Fruit fly (Drosophila melanogaster): ENCODE measurements around the gene Prosbeta4.

Gene Prosbeta4

dm6 chr2L:16715841-16716701, 15.9 kb downstream of the Prosbeta4 start, which contains the start of the genes Cyt-c-d and CG31808 (continued):
- TF ChIP-seq toy (GFP tag; IDR thresholded peaks at IDR 0.05) (peak; percentile 88), CG14441 (GFP tag; IDR thresholded peaks at IDR 0.05) (peak; percentile 97), Bdp1 (GFP tag; optimal IDR thresholded peaks at IDR 0.05) (peak; percentile 85), CG10979 (tag; optimal IDR thresholded peaks at IDR 0.05) (peak; percentile 98), Mes4 (GFP tag; optimal IDR thresholded peaks at IDR 0.05) (peak; percentile 94), ab (GFP tag; optimal IDR thresholded peaks at IDR 0.05) (peak; percentile 86), chm (GFP tag; IDR thresholded peaks at IDR 0.05) (peak; percentile 95), Stat92E (GFP tag; optimal IDR thresholded peaks at IDR 0.05) (peak in 1 of 3 experiments; percentile 92), Abd-B (GFP tag; optimal IDR thresholded peaks at IDR 0.05) (peak; percentile 95), CG2129 (GFP tag; IDR thresholded peaks at IDR 0.05; ENCODE audit: partially characterized antibody) (no peak), ERR (GFP tag; optimal IDR thresholded peaks at IDR 0.05) (peak; percentile 78), Atf3 (GFP tag; optimal IDR thresholded peaks at IDR 0.05) (peak; percentile 90), chif (GFP tag; optimal IDR thresholded peaks at IDR 0.05) (peak; percentile 94 to 96), knrl (GFP tag; IDR thresholded peaks at IDR 0.05; ENCODE audit: partially characterized antibody) (no peak), CG2199 (GFP tag; IDR thresholded peaks at IDR 0.05) (peak; percentile 97), Six4 (GFP tag; optimal IDR thresholded peaks at IDR 0.05) (peak; percentile 95), CG12071 (GFP tag; optimal IDR thresholded peaks at IDR 0.05) (peak; percentile 94), jigr1 (GFP tag; IDR thresholded peaks at IDR 0.05) (peak; percentile 96), CG10431 (GFP tag; optimal IDR thresholded peaks at IDR 0.05) (peak; percentile 86), nau (GFP tag; optimal IDR thresholded peaks at IDR 0.05) (peak; percentile 98), crc (GFP tag; optimal IDR thresholded peaks at IDR 0.05) (peak; percentile 82), stc (GFP tag; IDR thresholded peaks at IDR 0.05) (peak; percentile 98), CG8290 (GFP tag; optimal IDR thresholded peaks at IDR 0.05) (peak; percentile 88), CG8290 (tag; optimal IDR thresholded peaks at IDR 0.05) (peak; percentile 84 to 93), CG13775 (GFP tag; optimal IDR thresholded peaks at IDR 0.05) (peak; percentile 97), CG6791 (GFP tag; IDR thresholded peaks at IDR 0.05; ENCODE audit: partially characterized antibody) (peak; percentile 42; the same call in 1 of the 3 replicates), odd (GFP tag; optimal IDR thresholded peaks at IDR 0.05) (peak; percentile 97), CG6683 (GFP tag; optimal IDR thresholded peaks at IDR 0.05) (peak; percentile 95), CG34376 (GFP tag; optimal IDR thresholded peaks at IDR 0.05) (peak; percentile 91), B-H1 (GFP tag; IDR thresholded peaks at IDR 0.05) (peak; percentile 95), CG16815 (GFP tag; optimal IDR thresholded peaks at IDR 0.05) (peak; percentile 93), Sry-δ (GFP tag; optimal IDR thresholded peaks at IDR 0.05) (peak; percentile 49), CG12104 (GFP tag; optimal IDR thresholded peaks at IDR 0.05) (peak; percentile 95), Hmx (GFP tag; optimal IDR thresholded peaks at IDR 0.05) (peak; percentile 85), Bteb2 (GFP tag; optimal IDR thresholded peaks at IDR 0.05) (peak; percentile 96), amos (GFP tag; IDR thresholded peaks at IDR 0.05; ENCODE audit: partially characterized antibody) (no peak; the same call in 1 of the 2 replicates), CG10959 (GFP tag; IDR thresholded peaks at IDR 0.05) (peak; percentile 92), Deaf1 (tag; optimal IDR thresholded peaks at IDR 0.05) (peak; percentile 83), peb (GFP tag; IDR thresholded peaks at IDR 0.05) (peak; percentile 97), ind (GFP tag; optimal IDR thresholded peaks at IDR 0.05) (peak; percentile 95), sd (tag; optimal IDR thresholded peaks at IDR 0.05) (peak; percentile 83), wor (GFP tag; IDR thresholded peaks at IDR 0.05) (peak; percentile 98), dpn (GFP tag; optimal IDR thresholded peaks at IDR 0.05) (peak; percentile 95 to 97), CG11247 (GFP tag; IDR thresholded peaks at IDR 0.05) (peak; percentile 94), CG7357 (GFP tag; IDR thresholded peaks at IDR 0.05) (peak; percentile 91), Doc2 (GFP tag; IDR thresholded peaks at IDR 0.05) (peak; percentile 83), unpg (GFP tag; optimal IDR thresholded peaks at IDR 0.05) (peak; percentile 98), Tbp (GFP tag; optimal IDR thresholded peaks at IDR 0.05) (no peak), dmrt99B (tag; optimal IDR thresholded peaks at IDR 0.05) (peak; percentile 99)

Measured in whole organism, embryonic.